Worm (Caenorhabditis elegans): ENCODE measurements around the gene rpl-37.

The rpl-37 gene

ce11 chrIII:3564762-3565359 lies 36.4 kb downstream of the rpl-37 start:
- TF ChIP-seq ets-7 (tag; optimal IDR thresholded peaks at IDR 0.05) (no peak), flt-1 (GFP tag; IDR thresholded peaks at IDR 0.05) (no peak), ceh-13 (GFP tag; optimal IDR thresholded peaks at IDR 0.05) (no peak), tbx-37 (GFP tag; conservative IDR thresholded peaks at IDR 0.05) (no peak), aly-1 (tag; optimal IDR thresholded peaks at IDR 0.05) (no peak), F13C5.2 (tag; optimal IDR thresholded peaks at IDR 0.05) (no peak), hmbx-1 (tag; optimal IDR thresholded peaks at IDR 0.05) (no peak), hmg-4 (GFP tag; optimal IDR thresholded peaks at IDR 0.05) (no peak)

- peak; percentile 8 for TF ChIP-seq hmg-4 (GFP tag; optimal IDR thresholded peaks at IDR 0.05)
- no peak for TF ChIP-seq F13C5.2 (tag; optimal IDR thresholded peaks at IDR 0.05)
Observed at ce11 chrIII:3566785-3567184, 38.3 kb downstream of the rpl-37 start.

DNA sequence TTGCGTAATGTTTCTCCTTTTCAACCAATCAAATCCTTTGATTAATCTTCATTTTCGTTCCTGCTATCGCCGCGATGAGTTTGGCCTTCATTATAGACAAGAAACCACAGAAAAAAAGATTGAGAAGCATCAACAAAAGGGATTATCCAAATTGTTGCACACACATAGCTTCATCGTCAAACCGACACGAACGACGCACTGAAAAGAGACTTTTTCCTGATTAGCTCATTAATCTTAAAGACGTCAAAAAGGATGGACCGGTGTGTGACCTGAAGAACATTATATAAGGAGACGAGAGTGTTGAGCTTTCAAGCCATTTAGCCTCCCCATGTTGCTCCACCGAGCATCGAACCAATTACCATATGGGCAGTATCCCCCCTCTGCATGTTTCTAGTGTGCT lies 41.3 kb downstream of the rpl-37 start:
- TF ChIP-seq aly-1 (tag; optimal IDR thresholded peaks at IDR 0.05) (no peak), ama-1 (optimal IDR thresholded peaks at IDR 0.05) (no peak), ceh-36 (tag; optimal IDR thresholded peaks at IDR 0.05) (no peak)

DNA sequence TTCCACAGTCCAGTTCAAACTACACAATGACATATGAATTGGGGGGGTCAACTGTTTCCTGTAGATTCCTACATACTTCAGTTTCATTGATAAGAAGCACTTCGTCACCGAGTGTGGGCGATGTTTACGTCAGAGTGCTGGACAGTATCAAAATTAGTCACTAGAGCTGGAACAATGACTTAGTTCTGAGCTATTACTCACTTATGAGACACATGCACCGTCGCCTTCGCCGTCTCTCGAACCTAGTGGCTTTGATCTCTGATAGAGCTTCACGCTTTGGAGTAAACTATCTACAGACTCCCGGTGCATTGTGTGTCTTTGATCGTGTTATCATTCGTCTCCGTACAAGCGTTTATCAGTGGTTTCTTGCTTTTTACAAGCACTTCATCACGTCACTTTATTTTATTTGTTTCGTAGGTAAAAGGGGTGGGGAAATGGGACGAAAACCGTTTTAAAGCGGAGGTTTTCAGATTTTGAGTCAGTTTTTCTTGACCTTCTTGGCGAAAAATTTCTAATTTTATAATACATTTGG lies 43.0 kb downstream of the rpl-37 start:
- TF ChIP-seq tbx-11 (GFP tag; IDR thresholded peaks at IDR 0.05) (no peak), B0310.2 (tag; optimal IDR thresholded peaks at IDR 0.05) (no peak), F13C5.2 (tag; optimal IDR thresholded peaks at IDR 0.05) (no peak), hmg-4 (GFP tag; optimal IDR thresholded peaks at IDR 0.05) (no peak), ama-1 (optimal IDR thresholded peaks at IDR 0.05) (no peak), flt-1 (GFP tag; IDR thresholded peaks at IDR 0.05) (no peak), ceh-36 (tag; optimal IDR thresholded peaks at IDR 0.05) (no peak), pes-1 (GFP tag; IDR thresholded peaks at IDR 0.05) (no peak)

DNA sequence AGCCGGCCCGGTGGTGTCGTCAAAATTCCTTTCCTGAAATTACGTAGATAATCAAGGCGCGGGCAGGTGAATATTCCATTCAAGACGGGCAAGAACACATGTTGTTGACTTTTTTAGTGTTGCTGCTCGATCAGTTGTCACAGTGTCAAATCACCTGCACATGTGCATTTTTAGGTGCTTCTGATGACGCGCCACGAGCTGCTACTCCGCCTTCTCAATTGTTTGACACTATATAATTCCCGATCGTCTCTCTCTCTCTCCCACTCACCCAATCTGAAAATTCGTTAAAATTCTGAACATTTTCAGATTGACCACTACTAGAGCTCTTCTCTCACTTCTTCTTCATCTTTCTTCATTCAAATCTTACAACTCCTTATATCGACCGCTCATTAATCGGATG lies 44.8 kb downstream of the rpl-37 start, which contains the start of gene nhr-6:
nhr-6 (plus strand) TSS at position 301 of the 400 bp plus-strand sequence.
- TF ChIP-seq flt-1 (GFP tag; IDR thresholded peaks at IDR 0.05) (no peak), ama-1 (optimal IDR thresholded peaks at IDR 0.05) (no peak), hmg-4 (GFP tag; optimal IDR thresholded peaks at IDR 0.05) (no peak), ceh-13 (GFP tag; optimal IDR thresholded peaks at IDR 0.05) (no peak), ceh-36 (tag; optimal IDR thresholded peaks at IDR 0.05) (no peak), hnd-1 (tag; optimal IDR thresholded peaks at IDR 0.05) (no peak), ets-7 (tag; optimal IDR thresholded peaks at IDR 0.05) (no peak), tbx-37 (GFP tag; conservative IDR thresholded peaks at IDR 0.05) (no peak), sea-1 (GFP tag; conservative IDR thresholded peaks at IDR 0.05) (no peak)

Data from whole organism, early embryonic.